Worm (Caenorhabditis elegans) whole organism, early embryonic: ENCODE measurements around the gene srt-27.

Experiments
- B0310.2 ChIP-seq: sonication (generic microtip); optimal IDR thresholded peaks from 2 replicates; lab custom pipeline; 2016; ENCODE audit warnings: mild to moderate bottlenecking, missing genetic modification characterization, missing compliant biosample characterization
- aly-1 ChIP-seq: sonication (generic microtip); optimal IDR thresholded peaks from 2 replicates; lab custom pipeline; 2016; ENCODE audit warnings: missing genetic modification characterization, missing compliant biosample characterization
- ama-1 ChIP-seq: fragments of 150-350 bp; optimal IDR thresholded peaks from 2 replicates; lab custom pipeline; 2014
- sea-1 ChIP-seq: fragments of 200-800 bp; sonication (Bioruptor generic); conservative IDR thresholded peaks from 2 replicates; pipeline ENCODE4 v1.3.6; 2022; ENCODE audit warnings: missing genetic modification characterization, missing compliant biosample characterization
- tbx-11 ChIP-seq: fragments of 200-800 bp; sonication (Bioruptor generic); IDR thresholded peaks from 2 replicates; pipeline ENCODE4 v1.3.6; 2022; ENCODE audit warnings: missing genetic modification characterization, missing compliant biosample characterization

ce11 chrV:2734360-2734759, 13.7 kb upstream of the srt-27 start, which contains the start of gene srg-57:
- TF ChIP-seq tbx-11 (no peak), aly-1 (tag; lab: Kevin White, UChicago) (no peak), ama-1 (no peak), B0310.2 (no peak), sea-1 (no peak)
